Fruit fly (Drosophila melanogaster) whole organism, embryonic: ENCODE results near the gene udt.
A peak's percentile ranks its signal among the peaks of the same experiment; 100 is the strongest.

Experiments used
- Bdp1 ChIP-seq: fragments of 200-800 bp; sonication (Bioruptor generic); optimal IDR thresholded peaks from 3 replicates; lab custom pipeline; 2016; ENCODE audit warnings: missing biosample characterization, missing genetic modification characterization
- BtbVII ChIP-seq: fragments of 200-800 bp; sonication (Bioruptor generic); optimal IDR thresholded peaks from 3 replicates; lab custom pipeline; 2017; ENCODE audit warnings: missing biosample characterization, mild to moderate bottlenecking, missing genetic modification characterization
- CG10366 ChIP-seq: fragments of 200-800 bp; sonication (Bioruptor generic); IDR thresholded peaks from 2 replicates; pipeline ENCODE4 v1.3.6; 2022; ENCODE audit warnings: missing biosample characterization, missing genetic modification characterization
- CG10543 ChIP-seq: fragments of 200-800 bp; sonication (Bioruptor generic); optimal IDR thresholded peaks from 3 replicates; lab custom pipeline; 2017; ENCODE audit warnings: missing biosample characterization, mild to moderate bottlenecking, missing genetic modification characterization, moderate library complexity
- CG11723 ChIP-seq: fragments of 200-800 bp; sonication (Bioruptor generic); optimal IDR thresholded peaks from 2 replicates; lab custom pipeline; 2017; ENCODE audit warnings: missing biosample characterization, mild to moderate bottlenecking, missing genetic modification characterization
- CG12236 ChIP-seq: fragments of 200-800 bp; sonication (Bioruptor generic); optimal IDR thresholded peaks from 2 replicates; lab custom pipeline; 2016; ENCODE audit warnings: missing biosample characterization, missing genetic modification characterization
- CG12942 ChIP-seq: fragments of 200-800 bp; sonication (Bioruptor generic); optimal IDR thresholded peaks from 3 replicates; lab custom pipeline; 2016; ENCODE audit warnings: missing biosample characterization, missing genetic modification characterization
- CG13424 ChIP-seq: fragments of 200-800 bp; sonication (Bioruptor generic); optimal IDR thresholded peaks from 2 replicates; lab custom pipeline; 2019; ENCODE audit warnings: missing biosample characterization, mild to moderate bottlenecking, missing genetic modification characterization, moderate library complexity
- CG13624 ChIP-seq: fragments of 200-800 bp; sonication (Bioruptor generic); optimal IDR thresholded peaks from 2 replicates; lab custom pipeline; 2016; ENCODE audit warnings: missing biosample characterization, missing genetic modification characterization
- CG14710 ChIP-seq: fragments of 200-800 bp; sonication (Bioruptor generic); optimal IDR thresholded peaks from 3 replicates; lab custom pipeline; 2019; ENCODE audit warnings: missing biosample characterization, mild to moderate bottlenecking, missing genetic modification characterization, moderate library complexity
- CG16815 ChIP-seq: fragments of 200-800 bp; sonication (Bioruptor generic); optimal IDR thresholded peaks from 3 replicates; lab custom pipeline; 2017; ENCODE audit warnings: missing biosample characterization, mild to moderate bottlenecking, missing genetic modification characterization
- CG17359 ChIP-seq: fragments of 200-800 bp; sonication (Bioruptor generic); optimal IDR thresholded peaks from 3 replicates; lab custom pipeline; 2018; ENCODE audit warnings: missing biosample characterization, mild to moderate bottlenecking, missing genetic modification characterization, moderate library complexity
- CG18011 ChIP-seq: fragments of 200-800 bp; sonication (Bioruptor generic); optimal IDR thresholded peaks from 2 replicates; lab custom pipeline; 2017; ENCODE audit warnings: missing biosample characterization, missing genetic modification characterization, mild to moderate bottlenecking, moderate library complexity, missing genotype
- CG31365 ChIP-seq: fragments of 200-800 bp; sonication (Bioruptor generic); optimal IDR thresholded peaks from 2 replicates; lab custom pipeline; 2018; ENCODE audit warnings: missing biosample characterization, mild to moderate bottlenecking, missing genetic modification characterization
- CG3407 ChIP-seq: fragments of 200-800 bp; sonication (Bioruptor generic); optimal IDR thresholded peaks from 2 replicates; lab custom pipeline; 2018; ENCODE audit warnings: missing biosample characterization, mild to moderate bottlenecking, missing genetic modification characterization
- CG6254 ChIP-seq: fragments of 200-800 bp; sonication (Bioruptor generic); optimal IDR thresholded peaks from 3 replicates; lab custom pipeline; 2017; ENCODE audit warnings: mild to moderate bottlenecking, missing biosample characterization, missing genetic modification reagents, missing genetic modification characterization
- CG6689 ChIP-seq: fragments of 200-800 bp; sonication (Bioruptor generic); IDR thresholded peaks from 2 replicates; pipeline ENCODE4 v1.3.6; 2022; ENCODE audit warnings: missing biosample characterization, missing genetic modification characterization
- CG7963 ChIP-seq: fragments of 200-800 bp; sonication (Bioruptor generic); IDR thresholded peaks from 3 replicates; pipeline ENCODE4 v1.3.6; 2022; ENCODE audit warnings: missing biosample characterization, missing genetic modification characterization; ENCODE audit not compliant: partially characterized antibody
- CG7987 ChIP-seq: fragments of 200-800 bp; sonication (Bioruptor generic); optimal IDR thresholded peaks from 2 replicates; lab custom pipeline; 2018; ENCODE audit warnings: missing biosample characterization, mild to moderate bottlenecking, missing genetic modification characterization, moderate library complexity
- CG8281 ChIP-seq: fragments of 200-800 bp; sonication (Bioruptor generic); optimal IDR thresholded peaks from 2 replicates; lab custom pipeline; 2018; ENCODE audit warnings: missing biosample characterization, mild to moderate bottlenecking, missing genetic modification characterization, moderate library complexity
- CG8290 ChIP-seq, 3 experiments: fragments of 200-800 bp; sonication (Bioruptor generic); optimal IDR thresholded peaks; 2 replicates each; lab custom pipeline; 2016 to 2019; ENCODE audit warnings: missing biosample characterization in 3 of 3, missing genetic modification characterization in 3 of 3, mild to moderate bottlenecking in 2 of 3, moderate library complexity in 1 of 3
- CG9437 ChIP-seq: fragments of 200-800 bp; sonication (Bioruptor generic); optimal IDR thresholded peaks from 2 replicates; lab custom pipeline; 2018; ENCODE audit warnings: missing biosample characterization, mild to moderate bottlenecking, missing genetic modification characterization
- CG9727 ChIP-seq: fragments of 200-800 bp; sonication (Bioruptor generic); optimal IDR thresholded peaks from 3 replicates; lab custom pipeline; 2017; ENCODE audit warnings: missing biosample characterization, mild to moderate bottlenecking, missing genetic modification characterization
- CG9932 ChIP-seq: fragments of 200-800 bp; sonication (Bioruptor generic); IDR thresholded peaks from 2 replicates; pipeline ENCODE4 v1.3.6; 2022; ENCODE audit warnings: missing biosample characterization, missing genetic modification characterization
- ERR ChIP-seq: fragments of 200-800 bp; sonication (Bioruptor generic); optimal IDR thresholded peaks from 2 replicates; lab custom pipeline; 2016; ENCODE audit warnings: missing biosample characterization, missing genetic modification characterization
- Fer3 ChIP-seq: fragments of 200-800 bp; sonication (Bioruptor generic); optimal IDR thresholded peaks from 2 replicates; lab custom pipeline; 2018; ENCODE audit warnings: missing biosample characterization, mild to moderate bottlenecking, missing genetic modification characterization, moderate library complexity
- GATAe ChIP-seq: fragments of 200-800 bp; sonication (Bioruptor generic); conservative IDR thresholded peaks from 2 replicates; pipeline ENCODE4 v1.3.6; 2022; ENCODE audit warnings: missing biosample characterization, missing genetic modification characterization
- HLHmδ ChIP-seq: fragments of 200-800 bp; sonication (Bioruptor generic); optimal IDR thresholded peaks from 2 replicates; lab custom pipeline; 2018; ENCODE audit warnings: missing biosample characterization, mild to moderate bottlenecking, missing genetic modification characterization, moderate library complexity
- Hsf ChIP-seq: fragments of 200-800 bp; sonication (Bioruptor generic); optimal IDR thresholded peaks from 3 replicates; lab custom pipeline; 2016; ENCODE audit warnings: missing biosample characterization, missing genetic modification characterization
- Lhr ChIP-seq: fragments of 200-800 bp; sonication (Bioruptor generic); optimal IDR thresholded peaks from 3 replicates; lab custom pipeline; 2017; ENCODE audit warnings: mild to moderate bottlenecking, missing biosample characterization, missing genetic modification reagents, missing genetic modification characterization
- MBD-R2 ChIP-seq: fragments of 200-800 bp; sonication (Bioruptor generic); IDR thresholded peaks from 2 replicates; pipeline ENCODE4 v1.3.6; 2022; ENCODE audit warnings: missing biosample characterization, missing genetic modification characterization
- MESR4 ChIP-seq: fragments of 200-800 bp; sonication (Bioruptor generic); optimal IDR thresholded peaks from 2 replicates; lab custom pipeline; 2018; ENCODE audit warnings: missing biosample characterization, mild to moderate bottlenecking, missing genetic modification characterization, moderate library complexity
- Nf-YA ChIP-seq: fragments of 200-800 bp; sonication (Bioruptor generic); IDR thresholded peaks from 2 replicates; pipeline ENCODE4 v1.3.6; 2022; ENCODE audit warnings: missing biosample characterization, missing genetic modification characterization
- Ptx1 ChIP-seq: fragments of 200-800 bp; sonication (Bioruptor generic); IDR thresholded peaks from 2 replicates; pipeline ENCODE4 v1.3.6; 2022; ENCODE audit warnings: missing biosample characterization, missing genetic modification characterization
- Trl ChIP-seq, 3 experiments: fragments of >200 bp in 2 of 3; fragments of 200-800 bp in 1 of 3; sonication (Bioruptor generic) in 1 of 3; optimal IDR thresholded peaks; 2 replicates in 1 of 3; 3 replicates in 2 of 3; lab custom pipeline; 2016 to 2017; ENCODE audit warnings: missing biosample characterization in 1 of 3, missing genetic modification characterization in 1 of 3
- YL-1 ChIP-seq: fragments of 200-800 bp; sonication (Bioruptor generic); optimal IDR thresholded peaks from 3 replicates; lab custom pipeline; 2017; ENCODE audit warnings: missing biosample characterization, mild to moderate bottlenecking, missing genetic modification characterization
- ab ChIP-seq: fragments of 200-800 bp; sonication (Bioruptor generic); optimal IDR thresholded peaks from 2 replicates; lab custom pipeline; 2016; ENCODE audit warnings: missing biosample characterization, missing genetic modification characterization
- amos ChIP-seq: fragments of 200-800 bp; sonication (Bioruptor generic); IDR thresholded peaks from 2 replicates; pipeline ENCODE4 v1.3.6; 2022; ENCODE audit warnings: missing biosample characterization, missing genetic modification characterization; ENCODE audit not compliant: partially characterized antibody
- chif ChIP-seq, 2 experiments: fragments of 200-800 bp; sonication (Bioruptor generic); optimal IDR thresholded peaks; 3 replicates each; lab custom pipeline; 2016; ENCODE audit warnings: missing biosample characterization in 2 of 2, missing genetic modification characterization in 2 of 2
- ci ChIP-seq: fragments of 200-800 bp; sonication (Bioruptor generic); IDR thresholded peaks from 3 replicates; pipeline ENCODE4 v1.3.6; 2022; ENCODE audit warnings: missing biosample characterization, missing genetic modification characterization
- dysf ChIP-seq: fragments of 200-800 bp; sonication (Bioruptor generic); IDR thresholded peaks from 3 replicates; pipeline ENCODE4 v1.3.6; 2022; ENCODE audit warnings: missing biosample characterization, missing genetic modification characterization
- eve ChIP-seq, 2 experiments: fragments of >200 bp; optimal IDR thresholded peaks; 2 replicates each; lab custom pipeline; 2017; ENCODE audit warnings: missing biosample characterization in 2 of 2, missing genetic modification characterization in 2 of 2
- salm ChIP-seq: fragments of 200-800 bp; sonication (Bioruptor generic); optimal IDR thresholded peaks from 2 replicates; lab custom pipeline; 2018; ENCODE audit warnings: missing biosample characterization, mild to moderate bottlenecking, missing genetic modification characterization
- sd ChIP-seq: fragments of 200-800 bp; sonication (Bioruptor generic); optimal IDR thresholded peaks from 3 replicates; lab custom pipeline; 2018; ENCODE audit warnings: missing biosample characterization, mild to moderate bottlenecking, missing genetic modification characterization, moderate library complexity
- sim ChIP-seq: fragments of 200-800 bp; sonication (Bioruptor generic); IDR thresholded peaks from 2 replicates; pipeline ENCODE4 v1.3.6; 2022; ENCODE audit warnings: missing biosample characterization, missing genetic modification characterization
- sima ChIP-seq: fragments of 200-800 bp; sonication (Bioruptor generic); optimal IDR thresholded peaks from 2 replicates; lab custom pipeline; 2016; ENCODE audit warnings: missing biosample characterization, missing genetic modification characterization
- slbo ChIP-seq: fragments of 200-800 bp; sonication (Bioruptor generic); IDR thresholded peaks from 2 replicates; pipeline ENCODE4 v1.3.6; 2022; ENCODE audit warnings: missing biosample characterization, missing genetic modification characterization
- sob ChIP-seq: fragments of 200-800 bp; sonication (Bioruptor generic); IDR thresholded peaks from 2 replicates; pipeline ENCODE4 v1.3.6; 2022; ENCODE audit warnings: missing biosample characterization, missing genetic modification characterization
- tll ChIP-seq, 2 experiments: fragments of 200-800 bp in 1 of 2; fragments of >200 bp in 1 of 2; sonication (Bioruptor generic) in 1 of 2; optimal IDR thresholded peaks; 2 replicates each; lab custom pipeline; 2017 to 2019; ENCODE audit warnings: missing biosample characterization in 2 of 2, missing genetic modification characterization in 2 of 2, mild to moderate bottlenecking in 1 of 2, moderate library complexity in 1 of 2
- vfl ChIP-seq: fragments of 200-800 bp; sonication (Bioruptor generic); optimal IDR thresholded peaks from 2 replicates; lab custom pipeline; 2016; ENCODE audit warnings: missing biosample characterization, missing genetic modification characterization

udt gene

dm6 chr3R:23803668-23804067, 40.6 kb upstream of the udt start, which contains the start of gene CG34355 (continued):
- no peak for TF ChIP-seq CG12236 (GFP tag; lab: Kevin White, UChicago)
- TF ChIP-seq salm (tag; lab: Kevin White, UChicago), result no peak
- TF ChIP-seq CG9727 (GFP tag; lab: Kevin White, UChicago), result no peak
- no peak for TF ChIP-seq slbo (GFP tag; lab: Robert Waterston, UW)
- no peak for TF ChIP-seq sob (GFP tag; lab: Robert Waterston, UW)
- peak; percentile 19 for TF ChIP-seq Lhr
- no peak for TF ChIP-seq ab (GFP tag; lab: Kevin White, UChicago)
- no peak for TF ChIP-seq GATAe (GFP tag; lab: Robert Waterston, UW)
- no peak for TF ChIP-seq Fer3 (tag; lab: Kevin White, UChicago)
- no peak for TF ChIP-seq MBD-R2
- TF ChIP-seq CG8290 (GFP tag; optimal IDR thresholded peaks at IDR 0.05; lab: Kevin White, UChicago), result no peak
- TF ChIP-seq CG8290 (tag; optimal IDR thresholded peaks at IDR 0.05; lab: Kevin White, UChicago), result peak in 1 of 2 experiments; percentile 45
- no peak for TF ChIP-seq CG18011 (GFP tag; lab: Kevin White, UChicago)
- no peak for TF ChIP-seq Trl (optimal IDR thresholded peaks at IDR 0.05; lab: Kevin White, UChicago)
- no peak for TF ChIP-seq Trl (GFP tag; optimal IDR thresholded peaks at IDR 0.05; lab: Kevin White, UChicago)
- TF ChIP-seq CG6254, result peak; percentile 63
- TF ChIP-seq CG16815, result no peak
- no peak for TF ChIP-seq eve (GFP tag; optimal IDR thresholded peaks at IDR 0.05; lab: Kevin White, UChicago)
- peak; percentile 56 for TF ChIP-seq CG9437 (GFP tag; lab: Kevin White, UChicago)
- TF ChIP-seq sima (GFP tag; lab: Kevin White, UChicago), result no peak
- TF ChIP-seq amos (GFP tag; lab: Robert Waterston, UW), result no peak
- no peak for TF ChIP-seq CG13624 (GFP tag; lab: Kevin White, UChicago)
- no peak for TF ChIP-seq CG9932
- TF ChIP-seq CG7963 (GFP tag; lab: Robert Waterston, UW), result no peak
- TF ChIP-seq Hsf, result peak; percentile 12
- TF ChIP-seq sim (GFP tag; lab: Robert Waterston, UW), result no peak
- peak; percentile 86 for TF ChIP-seq HLHmδ (GFP tag; lab: Kevin White, UChicago)
- TF ChIP-seq CG8281 (tag; lab: Kevin White, UChicago), result no peak
- TF ChIP-seq ERR (GFP tag; lab: Kevin White, UChicago), result no peak
- peak; percentile 62 for TF ChIP-seq CG7987 (GFP tag; lab: Kevin White, UChicago)
- no peak for TF ChIP-seq sd (tag; lab: Kevin White, UChicago)
- no peak for TF ChIP-seq CG10543 (GFP tag; lab: Kevin White, UChicago)
- no peak for TF ChIP-seq CG10366
- peak; percentile 94 for TF ChIP-seq ci (GFP tag; lab: Robert Waterston, UW)
- no peak for TF ChIP-seq vfl (GFP tag; lab: Kevin White, UChicago)
- peak; percentile 27; the same call in 1 of the 3 replicates for TF ChIP-seq dysf (GFP tag; lab: Robert Waterston, UW)
- no peak for TF ChIP-seq tll (GFP tag; optimal IDR thresholded peaks at IDR 0.05; lab: Kevin White, UChicago)
- no peak for TF ChIP-seq CG3407 (GFP tag; lab: Kevin White, UChicago)
- no peak for TF ChIP-seq YL-1 (GFP tag; lab: Kevin White, UChicago)
- TF ChIP-seq CG6689 (GFP tag; lab: Robert Waterston, UW), result no peak
- TF ChIP-seq Ptx1 (GFP tag; lab: Robert Waterston, UW), result no peak
- TF ChIP-seq CG14710, result no peak
- no peak for TF ChIP-seq CG11723 (GFP tag; lab: Kevin White, UChicago)
- TF ChIP-seq CG12942, result no peak
- TF ChIP-seq MESR4 (GFP tag; lab: Kevin White, UChicago), result peak; percentile 3
- TF ChIP-seq Nf-YA, result no peak
- peak; percentile 7 for TF ChIP-seq Bdp1 (GFP tag; lab: Kevin White, UChicago)
- TF ChIP-seq BtbVII (GFP tag; lab: Kevin White, UChicago), result no peak
- no peak for TF ChIP-seq CG13424 (tag; lab: Kevin White, UChicago)
- no peak for TF ChIP-seq CG17359 (tag; lab: Kevin White, UChicago)
- TF ChIP-seq CG31365 (tag; lab: Kevin White, UChicago), result no peak
- TF ChIP-seq chif (GFP tag; optimal IDR thresholded peaks at IDR 0.05; lab: Kevin White, UChicago), result no peak
